Fruit fly (Drosophila melanogaster) whole organism, embryonic: ENCODE data around the gene CG3679.

ENCODE experiments used
- Atf-2 ChIP-seq: fragments of 200-800 bp; sonication (Bioruptor generic); optimal IDR thresholded peaks from 2 replicates; lab custom pipeline; 2016; ENCODE audit warnings: missing biosample characterization, missing genetic modification characterization
- Atf3 ChIP-seq: fragments of 200-800 bp; sonication (Bioruptor generic); optimal IDR thresholded peaks from 3 replicates; lab custom pipeline; 2016; ENCODE audit warnings: missing biosample characterization, missing genetic modification characterization
- Atf6 ChIP-seq: fragments of 200-800 bp; sonication (Bioruptor generic); IDR thresholded peaks from 2 replicates; pipeline ENCODE4 v1.3.6; 2022; ENCODE audit warnings: missing biosample characterization, missing genetic modification characterization
- CG10321 ChIP-seq: fragments of 200-800 bp; sonication (Bioruptor generic); IDR thresholded peaks from 2 replicates; pipeline ENCODE4 v1.3.6; 2022; ENCODE audit warnings: missing biosample characterization, missing genetic modification characterization
- CG12299 ChIP-seq: fragments of 200-800 bp; sonication (Bioruptor generic); optimal IDR thresholded peaks from 2 replicates; lab custom pipeline; 2018; ENCODE audit warnings: missing biosample characterization, mild to moderate bottlenecking, missing genetic modification characterization
- CG12769 ChIP-seq: fragments of 200-800 bp; sonication (Bioruptor generic); optimal IDR thresholded peaks from 2 replicates; lab custom pipeline; 2019; ENCODE audit warnings: missing biosample characterization, mild to moderate bottlenecking, missing genetic modification characterization, moderate library complexity
- CG30403 ChIP-seq: fragments of 200-800 bp; sonication (Bioruptor generic); optimal IDR thresholded peaks from 3 replicates; lab custom pipeline; 2016; ENCODE audit warnings: missing biosample characterization, missing genetic modification characterization
- CG3995 ChIP-seq: fragments of 200-800 bp; sonication (Bioruptor generic); optimal IDR thresholded peaks from 3 replicates; lab custom pipeline; 2016; ENCODE audit warnings: missing biosample characterization, missing genetic modification characterization
- CG4730 ChIP-seq: fragments of 200-800 bp; sonication (Bioruptor generic); IDR thresholded peaks from 2 replicates; pipeline ENCODE4 v1.3.6; 2022; ENCODE audit warnings: missing biosample characterization, missing genetic modification characterization
- CG4854 ChIP-seq: fragments of 200-800 bp; sonication (Bioruptor generic); optimal IDR thresholded peaks from 2 replicates; lab custom pipeline; 2016; ENCODE audit warnings: missing biosample characterization, missing genetic modification characterization, inconsistent platforms
- CG6791 ChIP-seq: fragments of 200-800 bp; sonication (Bioruptor generic); IDR thresholded peaks from 3 replicates; pipeline ENCODE4 v1.3.6; 2022; ENCODE audit warnings: missing biosample characterization, missing genetic modification characterization; ENCODE audit not compliant: partially characterized antibody
- CG7963 ChIP-seq: fragments of 200-800 bp; sonication (Bioruptor generic); IDR thresholded peaks from 3 replicates; pipeline ENCODE4 v1.3.6; 2022; ENCODE audit warnings: missing biosample characterization, missing genetic modification characterization; ENCODE audit not compliant: partially characterized antibody
- CG8924 ChIP-seq: fragments of 200-800 bp; optimal IDR thresholded peaks from 3 replicates; lab custom pipeline; 2019; ENCODE audit warnings: missing biosample characterization, mild to moderate bottlenecking, missing genetic modification characterization, moderate library complexity
- Dbx ChIP-seq: fragments of 200-800 bp; sonication (Bioruptor generic); IDR thresholded peaks from 3 replicates; pipeline ENCODE4 v1.3.6; 2022; ENCODE audit warnings: missing biosample characterization, missing genetic modification characterization
- Dip2 ChIP-seq: fragments of 200-800 bp; sonication (Bioruptor generic); IDR thresholded peaks from 2 replicates; pipeline ENCODE4 v1.3.6; 2022; ENCODE audit warnings: missing biosample characterization, missing genetic modification characterization
- Ets97D ChIP-seq: fragments of 200-800 bp; sonication (Bioruptor generic); optimal IDR thresholded peaks from 3 replicates; lab custom pipeline; 2016; ENCODE audit warnings: missing biosample characterization, missing genetic modification characterization
- Fer1 ChIP-seq: fragments of 200-800 bp; sonication (Bioruptor generic); optimal IDR thresholded peaks from 2 replicates; lab custom pipeline; 2017; ENCODE audit warnings: missing biosample characterization, mild to moderate bottlenecking, missing genetic modification characterization
- HLHmδ ChIP-seq: fragments of 200-800 bp; sonication (Bioruptor generic); optimal IDR thresholded peaks from 2 replicates; lab custom pipeline; 2018; ENCODE audit warnings: missing biosample characterization, mild to moderate bottlenecking, missing genetic modification characterization, moderate library complexity
- Hand ChIP-seq: fragments of 200-800 bp; sonication (Bioruptor generic); optimal IDR thresholded peaks from 2 replicates; lab custom pipeline; 2017; ENCODE audit warnings: mild to moderate bottlenecking, missing biosample characterization, missing genetic modification reagents, missing genetic modification characterization
- Kr ChIP-seq: fragments of 200-800 bp; sonication (Bioruptor generic); optimal IDR thresholded peaks from 2 replicates; lab custom pipeline; 2017; ENCODE audit warnings: missing biosample characterization, mild to moderate bottlenecking, missing genetic modification characterization
- Nf-YA ChIP-seq: fragments of 200-800 bp; sonication (Bioruptor generic); IDR thresholded peaks from 2 replicates; pipeline ENCODE4 v1.3.6; 2022; ENCODE audit warnings: missing biosample characterization, missing genetic modification characterization
- Nf-YB ChIP-seq: fragments of 200-800 bp; sonication (Bioruptor generic); optimal IDR thresholded peaks from 3 replicates; lab custom pipeline; 2019; ENCODE audit warnings: missing biosample characterization, mild to moderate bottlenecking, missing genetic modification characterization, moderate library complexity
- NfI ChIP-seq: fragments of 200-800 bp; sonication (Bioruptor generic); optimal IDR thresholded peaks from 3 replicates; lab custom pipeline; 2018; ENCODE audit warnings: missing biosample characterization, mild to moderate bottlenecking, missing genetic modification characterization, moderate library complexity
- Pdp1 ChIP-seq, 2 experiments: fragments of 200-800 bp; sonication (Bioruptor generic); optimal IDR thresholded peaks; 3 replicates each; lab custom pipeline; 2016; ENCODE audit warnings: missing biosample characterization in 2 of 2, missing genetic modification characterization in 2 of 2, mild to moderate bottlenecking in 1 of 2, moderate library complexity in 1 of 2
- Ptx1 ChIP-seq: fragments of 200-800 bp; sonication (Bioruptor generic); IDR thresholded peaks from 2 replicates; pipeline ENCODE4 v1.3.6; 2022; ENCODE audit warnings: missing biosample characterization, missing genetic modification characterization
- Xbp1 ChIP-seq: fragments of 200-800 bp; sonication (Bioruptor generic); optimal IDR thresholded peaks from 3 replicates; lab custom pipeline; 2016; ENCODE audit warnings: missing biosample characterization, mild to moderate bottlenecking, missing genetic modification characterization
- chif ChIP-seq, 2 experiments: fragments of 200-800 bp; sonication (Bioruptor generic); optimal IDR thresholded peaks; 3 replicates each; lab custom pipeline; 2016; ENCODE audit warnings: missing biosample characterization in 2 of 2, missing genetic modification characterization in 2 of 2
- dmrt99B ChIP-seq: fragments of 200-800 bp; sonication (Bioruptor generic); optimal IDR thresholded peaks from 2 replicates; lab custom pipeline; 2018; ENCODE audit warnings: missing biosample characterization, mild to moderate bottlenecking, missing genetic modification characterization, moderate library complexity
- ewg ChIP-seq: fragments of 200-800 bp; sonication (Bioruptor generic); optimal IDR thresholded peaks from 3 replicates; lab custom pipeline; 2017; ENCODE audit warnings: mild to moderate bottlenecking, missing biosample characterization, missing genetic modification reagents, missing genetic modification characterization
- gce ChIP-seq: fragments of 200-800 bp; sonication (Bioruptor generic); IDR thresholded peaks from 3 replicates; pipeline ENCODE4 v1.3.6; 2022; ENCODE audit warnings: missing biosample characterization, missing genetic modification characterization
- hbn ChIP-seq: fragments of 200-800 bp; sonication (Bioruptor generic); IDR thresholded peaks from 2 replicates; pipeline ENCODE4 v1.3.6; 2022; ENCODE audit warnings: missing biosample characterization, missing genetic modification characterization; ENCODE audit not compliant: partially characterized antibody
- her ChIP-seq: fragments of 200-800 bp; sonication (Bioruptor generic); optimal IDR thresholded peaks from 2 replicates; lab custom pipeline; 2016; ENCODE audit warnings: missing biosample characterization, missing genetic modification characterization
- hkb ChIP-seq, 2 experiments: fragments of 200-800 bp in 1 of 2; fragments of >200 bp in 1 of 2; sonication (Bioruptor generic) in 1 of 2; IDR thresholded peaks in 1 of 2; optimal IDR thresholded peaks in 1 of 2; 2 replicates each; pipeline versions ENCODE4 v1.3.6 to Lab custom; 2017 to 2022; ENCODE audit warnings: missing biosample characterization in 1 of 2, missing genetic modification characterization in 1 of 2
- nmo ChIP-seq: fragments of 200-800 bp; sonication (Bioruptor generic); optimal IDR thresholded peaks from 2 replicates; lab custom pipeline; 2018; ENCODE audit warnings: missing biosample characterization, mild to moderate bottlenecking, missing genetic modification characterization, moderate library complexity
- nom ChIP-seq: fragments of 200-800 bp; sonication (Bioruptor generic); optimal IDR thresholded peaks from 2 replicates; lab custom pipeline; 2017; ENCODE audit warnings: missing biosample characterization, missing genetic modification characterization, mild to moderate bottlenecking, moderate library complexity, missing genetic modification reagents
- pb ChIP-seq: fragments of 200-800 bp; sonication (Bioruptor generic); optimal IDR thresholded peaks from 3 replicates; lab custom pipeline; 2016; ENCODE audit warnings: missing biosample characterization, missing genetic modification characterization
- peb ChIP-seq: fragments of 200-800 bp; sonication (Bioruptor generic); IDR thresholded peaks from 2 replicates; pipeline ENCODE4 v1.3.6; 2022; ENCODE audit warnings: missing biosample characterization, missing genetic modification characterization
- phol ChIP-seq: fragments of 200-800 bp; sonication (Bioruptor generic); optimal IDR thresholded peaks from 3 replicates; lab custom pipeline; 2018; ENCODE audit warnings: missing biosample characterization, mild to moderate bottlenecking, missing genetic modification characterization, moderate library complexity
- row ChIP-seq: fragments of 200-800 bp; sonication (Bioruptor generic); IDR thresholded peaks from 3 replicates; pipeline ENCODE4 v1.3.6; 2022; ENCODE audit warnings: missing biosample characterization, missing genetic modification characterization
- scrt ChIP-seq: fragments of 200-800 bp; sonication (Bioruptor generic); optimal IDR thresholded peaks from 2 replicates; lab custom pipeline; 2018; ENCODE audit warnings: missing biosample characterization, mild to moderate bottlenecking, missing genetic modification characterization, moderate library complexity
- sd ChIP-seq: fragments of 200-800 bp; sonication (Bioruptor generic); optimal IDR thresholded peaks from 3 replicates; lab custom pipeline; 2018; ENCODE audit warnings: missing biosample characterization, mild to moderate bottlenecking, missing genetic modification characterization, moderate library complexity
- tgo ChIP-seq: fragments of 200-800 bp; sonication (Bioruptor generic); IDR thresholded peaks from 3 replicates; pipeline ENCODE4 v1.3.6; 2022; ENCODE audit warnings: missing biosample characterization, missing genetic modification characterization
- tio ChIP-seq: fragments of 200-800 bp; sonication (Bioruptor generic); optimal IDR thresholded peaks from 2 replicates; lab custom pipeline; 2017; ENCODE audit warnings: missing biosample characterization, missing genetic modification characterization, inconsistent platforms
- toy ChIP-seq: fragments of 200-800 bp; sonication (Bioruptor generic); IDR thresholded peaks from 2 replicates; pipeline ENCODE4 v1.3.6; 2022; ENCODE audit warnings: missing biosample characterization, missing genetic modification characterization
- tup ChIP-seq: fragments of 200-800 bp; sonication (Bioruptor generic); optimal IDR thresholded peaks from 2 replicates; lab custom pipeline; 2016; ENCODE audit warnings: missing biosample characterization, mild to moderate bottlenecking, missing genetic modification characterization, moderate library complexity
- unpg ChIP-seq: fragments of 200-800 bp; sonication (Bioruptor generic); optimal IDR thresholded peaks from 3 replicates; lab custom pipeline; 2018; ENCODE audit warnings: missing biosample characterization, mild to moderate bottlenecking, missing genetic modification characterization, moderate library complexity
- wek ChIP-seq: fragments of 200-800 bp; sonication (Bioruptor generic); optimal IDR thresholded peaks from 3 replicates; lab custom pipeline; 2018; ENCODE audit warnings: missing biosample characterization, mild to moderate bottlenecking, missing genetic modification characterization, moderate library complexity
- wor ChIP-seq: fragments of 200-800 bp; sonication (Bioruptor generic); IDR thresholded peaks from 2 replicates; pipeline ENCODE4 v1.3.6; 2022; ENCODE audit warnings: missing biosample characterization, missing genetic modification characterization

CG3679 gene

dm6 chrX:16288492-16288964 is 15.1 kb upstream of the CG3679 start, which contains the start of the genes CG32576 and caz (continued):
- no peak for TF ChIP-seq CG10321 (GFP tag; lab: Robert Waterston, UW)
- no peak for TF ChIP-seq tio (GFP tag; lab: Kevin White, UChicago)
- peak; percentile 60 for TF ChIP-seq Xbp1 (GFP tag; lab: Kevin White, UChicago)
- peak; percentile 28 for TF ChIP-seq CG3995 (GFP tag; lab: Kevin White, UChicago)
- TF ChIP-seq wek (GFP tag; lab: Kevin White, UChicago) = no peak
- peak in 1 of 2 experiments; percentile 12 for TF ChIP-seq Pdp1 (GFP tag; optimal IDR thresholded peaks at IDR 0.05; lab: Kevin White, UChicago)
- peak in 1 of 2 experiments; percentile 16 for TF ChIP-seq chif (GFP tag; optimal IDR thresholded peaks at IDR 0.05; lab: Kevin White, UChicago)
- no peak for TF ChIP-seq dmrt99B
- TF ChIP-seq tup (GFP tag; lab: Kevin White, UChicago) = peak; percentile 9
- no peak for TF ChIP-seq ewg (GFP tag; lab: Kevin White, UChicago)
- TF ChIP-seq Nf-YA (GFP tag; lab: Robert Waterston, UW) = no peak
- TF ChIP-seq row (GFP tag; lab: Robert Waterston, UW) = peak; percentile 76
- peak; percentile 81 for TF ChIP-seq sd
- no peak for TF ChIP-seq Hand (GFP tag; lab: Kevin White, UChicago)
- TF ChIP-seq gce (GFP tag; lab: Robert Waterston, UW) = no peak
- no peak for TF ChIP-seq Nf-YB (GFP tag; lab: Kevin White, UChicago)
- no peak for TF ChIP-seq her (GFP tag; lab: Kevin White, UChicago)
- TF ChIP-seq Ets97D (GFP tag; lab: Kevin White, UChicago) = peak; percentile 29
- no peak for TF ChIP-seq Dip2 (GFP tag; lab: Robert Waterston, UW)
- TF ChIP-seq phol (tag; lab: Kevin White, UChicago) = peak; percentile 89
- peak; percentile 40 for TF ChIP-seq NfI
- TF ChIP-seq Ptx1 (GFP tag; lab: Robert Waterston, UW) = no peak
- TF ChIP-seq CG30403 (GFP tag; lab: Kevin White, UChicago) = peak; percentile 56
- TF ChIP-seq pb (GFP tag; lab: Kevin White, UChicago) = no peak
- TF ChIP-seq CG7963 (GFP tag; lab: Robert Waterston, UW) = no peak
- no peak for TF ChIP-seq Fer1 (GFP tag; lab: Kevin White, UChicago)
- no peak for TF ChIP-seq peb (GFP tag; lab: Robert Waterston, UW)
- TF ChIP-seq nom (GFP tag; lab: Kevin White, UChicago) = no peak
- no peak for TF ChIP-seq Kr (GFP tag; lab: Kevin White, UChicago)
- no peak for TF ChIP-seq CG6791 (GFP tag; lab: Robert Waterston, UW)
- no peak for TF ChIP-seq toy (GFP tag; lab: Robert Waterston, UW)
- TF ChIP-seq HLHmδ = no peak
- no peak for TF ChIP-seq CG4730 (GFP tag; lab: Robert Waterston, UW)
- TF ChIP-seq nmo (GFP tag; lab: Kevin White, UChicago) = peak; percentile 57
- peak; percentile 32; the same call in 1 of the 2 replicates for TF ChIP-seq hbn
- peak; percentile 60 for TF ChIP-seq CG8924
- no peak for TF ChIP-seq Atf-2 (GFP tag; lab: Kevin White, UChicago)
- TF ChIP-seq Atf6 = no peak
- peak; percentile 22 for TF ChIP-seq CG12299
- peak; percentile 31 for TF ChIP-seq unpg (GFP tag; lab: Kevin White, UChicago)
- TF ChIP-seq wor = no peak
- TF ChIP-seq CG12769 (tag; lab: Kevin White, UChicago) = no peak
- no peak for TF ChIP-seq hkb (optimal IDR thresholded peaks at IDR 0.05; lab: Kevin White, UChicago)
- no peak; the same call in 1 of the 2 replicates for TF ChIP-seq hkb (GFP tag; IDR thresholded peaks at IDR 0.05; lab: Robert Waterston, UW)
- TF ChIP-seq CG4854 (GFP tag; lab: Kevin White, UChicago) = no peak
- no peak for TF ChIP-seq tgo (GFP tag; lab: Robert Waterston, UW)
- no peak; the same call in 2 of the 3 replicates for TF ChIP-seq Dbx (GFP tag; lab: Robert Waterston, UW)
- TF ChIP-seq Atf3 (GFP tag; lab: Kevin White, UChicago) = no peak
- TF ChIP-seq scrt = no peak
